Fruit fly (Drosophila melanogaster) whole organism, embryonic: Measurements from ENCODE around the gene PEK.

Experiments used
- Abd-B ChIP-seq: fragments of 200-800 bp; sonication (Bioruptor generic); optimal IDR thresholded peaks from 2 replicates; lab custom pipeline; 2018; ENCODE audit warnings: missing biosample characterization, mild to moderate bottlenecking, missing genetic modification characterization, moderate library complexity
- Adf1 ChIP-seq: fragments of 200-800 bp; sonication (Bioruptor generic); IDR thresholded peaks from 2 replicates; pipeline ENCODE4 v1.3.6; 2022; ENCODE audit warnings: missing biosample characterization, missing genetic modification characterization
- BtbVII ChIP-seq: fragments of 200-800 bp; sonication (Bioruptor generic); optimal IDR thresholded peaks from 3 replicates; lab custom pipeline; 2017; ENCODE audit warnings: missing biosample characterization, mild to moderate bottlenecking, missing genetic modification characterization
- C15 ChIP-seq: fragments of 200-800 bp; sonication (Bioruptor generic); IDR thresholded peaks from 3 replicates; pipeline ENCODE4 v1.3.6; 2022; ENCODE audit warnings: missing biosample characterization, missing genetic modification characterization
- CG10209 ChIP-seq: fragments of 200-800 bp; sonication (Bioruptor generic); optimal IDR thresholded peaks from 3 replicates; lab custom pipeline; 2017; ENCODE audit warnings: missing biosample characterization, mild to moderate bottlenecking, missing genetic modification characterization, missing genetic modification reagents
- CG10267 ChIP-seq: fragments of 200-800 bp; sonication (Bioruptor generic); optimal IDR thresholded peaks from 2 replicates; lab custom pipeline; 2018; ENCODE audit warnings: missing biosample characterization, mild to moderate bottlenecking, missing genetic modification characterization, moderate library complexity
- CG10462 ChIP-seq: fragments of 200-800 bp; sonication (Bioruptor generic); optimal IDR thresholded peaks from 2 replicates; lab custom pipeline; 2016; ENCODE audit warnings: missing biosample characterization, missing genetic modification characterization
- CG11093 ChIP-seq: fragments of 200-800 bp; sonication (Bioruptor generic); IDR thresholded peaks from 3 replicates; pipeline ENCODE4 v1.3.6; 2022; ENCODE audit warnings: missing biosample characterization, missing genetic modification characterization
- CG12104 ChIP-seq: fragments of 200-800 bp; sonication (Bioruptor generic); optimal IDR thresholded peaks from 3 replicates; lab custom pipeline; 2016; ENCODE audit warnings: missing biosample characterization, missing genetic modification characterization
- CG12299 ChIP-seq: fragments of 200-800 bp; sonication (Bioruptor generic); optimal IDR thresholded peaks from 2 replicates; lab custom pipeline; 2018; ENCODE audit warnings: missing biosample characterization, mild to moderate bottlenecking, missing genetic modification characterization
- CG1233 ChIP-seq: fragments of 200-800 bp; sonication (Bioruptor generic); optimal IDR thresholded peaks from 4 replicates; lab custom pipeline; 2018; ENCODE audit warnings: missing biosample characterization, mild to moderate bottlenecking, missing genetic modification characterization
- CG12942 ChIP-seq: fragments of 200-800 bp; sonication (Bioruptor generic); optimal IDR thresholded peaks from 3 replicates; lab custom pipeline; 2016; ENCODE audit warnings: missing biosample characterization, missing genetic modification characterization
- CG13424 ChIP-seq: fragments of 200-800 bp; sonication (Bioruptor generic); optimal IDR thresholded peaks from 2 replicates; lab custom pipeline; 2019; ENCODE audit warnings: missing biosample characterization, mild to moderate bottlenecking, missing genetic modification characterization, moderate library complexity
- CG15269 ChIP-seq: fragments of 200-800 bp; sonication (Bioruptor generic); optimal IDR thresholded peaks from 2 replicates; lab custom pipeline; 2018; ENCODE audit warnings: missing biosample characterization, mild to moderate bottlenecking, missing genetic modification characterization, moderate library complexity
- CG1647 ChIP-seq: fragments of 200-800 bp; sonication (Bioruptor generic); optimal IDR thresholded peaks from 3 replicates; lab custom pipeline; 2016; ENCODE audit warnings: missing biosample characterization, missing genetic modification characterization
- CG16815 ChIP-seq: fragments of 200-800 bp; sonication (Bioruptor generic); optimal IDR thresholded peaks from 3 replicates; lab custom pipeline; 2017; ENCODE audit warnings: missing biosample characterization, mild to moderate bottlenecking, missing genetic modification characterization
- CG17612 ChIP-seq: fragments of 200-800 bp; sonication (Bioruptor generic); IDR thresholded peaks from 2 replicates; pipeline ENCODE4 v1.3.6; 2022; ENCODE audit warnings: missing biosample characterization, missing genetic modification characterization
- CG18011 ChIP-seq: fragments of 200-800 bp; sonication (Bioruptor generic); optimal IDR thresholded peaks from 2 replicates; lab custom pipeline; 2017; ENCODE audit warnings: missing biosample characterization, missing genetic modification characterization, mild to moderate bottlenecking, moderate library complexity, missing genotype
- CG30020 ChIP-seq: fragments of 200-800 bp; optimal IDR thresholded peaks from 2 replicates; lab custom pipeline; 2019; ENCODE audit warnings: missing biosample characterization, mild to moderate bottlenecking, missing genetic modification characterization, moderate library complexity
- CG31224 ChIP-seq: fragments of 200-800 bp; sonication (Bioruptor generic); IDR thresholded peaks from 2 replicates; pipeline ENCODE4 v1.3.6; 2022; ENCODE audit warnings: missing biosample characterization, missing genetic modification characterization
- CG31388 ChIP-seq: fragments of 200-800 bp; sonication (Bioruptor generic); optimal IDR thresholded peaks from 2 replicates; lab custom pipeline; 2016; ENCODE audit warnings: missing biosample characterization, missing genetic modification characterization
- CG32532 ChIP-seq: fragments of 200-800 bp; sonication (Bioruptor generic); IDR thresholded peaks from 2 replicates; pipeline ENCODE4 v1.3.6; 2022; ENCODE audit warnings: missing biosample characterization, missing genetic modification characterization
- CG4617 ChIP-seq: fragments of 200-800 bp; sonication (Bioruptor generic); optimal IDR thresholded peaks from 3 replicates; lab custom pipeline; 2016; ENCODE audit warnings: missing biosample characterization, missing genetic modification characterization, borderline replicate concordance
- CG5180 ChIP-seq: fragments of 200-800 bp; sonication (Bioruptor generic); optimal IDR thresholded peaks from 3 replicates; lab custom pipeline; 2017; ENCODE audit warnings: missing biosample characterization, missing genetic modification characterization, mild to moderate bottlenecking, moderate library complexity, missing genetic modification reagents
- CG7271 ChIP-seq: fragments of 200-800 bp; sonication (Bioruptor generic); optimal IDR thresholded peaks from 2 replicates; lab custom pipeline; 2018; ENCODE audit warnings: missing biosample characterization, mild to moderate bottlenecking, missing genetic modification characterization, moderate library complexity
- CG9215 ChIP-seq: fragments of 200-800 bp; sonication (Bioruptor generic); IDR thresholded peaks from 2 replicates; pipeline ENCODE4 v1.3.6; 2022; ENCODE audit warnings: missing biosample characterization, missing genetic modification characterization
- CG9932 ChIP-seq: fragments of 200-800 bp; sonication (Bioruptor generic); IDR thresholded peaks from 2 replicates; pipeline ENCODE4 v1.3.6; 2022; ENCODE audit warnings: missing biosample characterization, missing genetic modification characterization
- E2f2 ChIP-seq: fragments of 200-800 bp; sonication (Bioruptor generic); IDR thresholded peaks from 2 replicates; pipeline ENCODE4 v1.3.6; 2022; ENCODE audit warnings: missing biosample characterization, missing genetic modification characterization
- MTF-1 ChIP-seq: fragments of 200-800 bp; sonication (Bioruptor generic); optimal IDR thresholded peaks from 2 replicates; lab custom pipeline; 2018; ENCODE audit warnings: missing biosample characterization, mild to moderate bottlenecking, missing genetic modification characterization, borderline replicate concordance
- Mad ChIP-seq: fragments of 200-800 bp; sonication (Bioruptor generic); optimal IDR thresholded peaks from 2 replicates; lab custom pipeline; 2016; ENCODE audit warnings: missing biosample characterization, missing genetic modification characterization
- NK7.1 ChIP-seq: fragments of 200-800 bp; sonication (Bioruptor generic); optimal IDR thresholded peaks from 3 replicates; lab custom pipeline; 2016; ENCODE audit warnings: missing biosample characterization, missing genetic modification characterization
- Nf-YA ChIP-seq: fragments of 200-800 bp; sonication (Bioruptor generic); IDR thresholded peaks from 2 replicates; pipeline ENCODE4 v1.3.6; 2022; ENCODE audit warnings: missing biosample characterization, missing genetic modification characterization
- Nf-YB ChIP-seq: fragments of 200-800 bp; sonication (Bioruptor generic); optimal IDR thresholded peaks from 3 replicates; lab custom pipeline; 2019; ENCODE audit warnings: missing biosample characterization, mild to moderate bottlenecking, missing genetic modification characterization, moderate library complexity
- amos ChIP-seq: fragments of 200-800 bp; sonication (Bioruptor generic); IDR thresholded peaks from 2 replicates; pipeline ENCODE4 v1.3.6; 2022; ENCODE audit warnings: missing biosample characterization, missing genetic modification characterization; ENCODE audit not compliant: partially characterized antibody
- ash1 ChIP-seq: fragments of 200-800 bp; sonication (Bioruptor generic); optimal IDR thresholded peaks from 2 replicates; lab custom pipeline; 2018; ENCODE audit warnings: missing biosample characterization, mild to moderate bottlenecking, missing genetic modification characterization
- bigmax ChIP-seq: fragments of 200-800 bp; sonication (Bioruptor generic); optimal IDR thresholded peaks from 2 replicates; lab custom pipeline; 2018; ENCODE audit warnings: missing biosample characterization, mild to moderate bottlenecking, missing genetic modification characterization
- chinmo ChIP-seq: fragments of 200-800 bp; sonication (Bioruptor generic); IDR thresholded peaks from 4 replicates; pipeline ENCODE4 v1.3.6; 2022; ENCODE audit warnings: missing biosample characterization, missing genetic modification characterization; ENCODE audit not compliant: partially characterized antibody
- crp ChIP-seq, 2 experiments: fragments of 200-800 bp; sonication (Bioruptor generic); optimal IDR thresholded peaks; 2 replicates in 1 of 2; 3 replicates in 1 of 2; lab custom pipeline; 2017; ENCODE audit warnings: missing biosample characterization in 2 of 2, missing genetic modification characterization in 2 of 2, mild to moderate bottlenecking in 1 of 2, moderate library complexity in 1 of 2
- fd64A ChIP-seq: fragments of 200-800 bp; sonication (Bioruptor generic); optimal IDR thresholded peaks from 3 replicates; lab custom pipeline; 2018; ENCODE audit warnings: missing biosample characterization, mild to moderate bottlenecking, missing genetic modification characterization
- insv ChIP-seq, 2 experiments: fragments of 200-800 bp; sonication (Bioruptor generic); optimal IDR thresholded peaks; 3 replicates each; lab custom pipeline; 2016 to 2018; ENCODE audit warnings: missing biosample characterization in 2 of 2, missing genetic modification characterization in 2 of 2
- knrl ChIP-seq: fragments of 200-800 bp; sonication (Bioruptor generic); IDR thresholded peaks from 3 replicates; pipeline ENCODE4 v1.3.6; 2022; ENCODE audit warnings: missing biosample characterization, missing genetic modification characterization; ENCODE audit not compliant: partially characterized antibody
- lbe ChIP-seq: fragments of 200-800 bp; sonication (Bioruptor generic); optimal IDR thresholded peaks from 2 replicates; lab custom pipeline; 2016; ENCODE audit warnings: missing biosample characterization, mild to moderate bottlenecking, missing genetic modification characterization
- oc ChIP-seq: fragments of 200-800 bp; sonication (Bioruptor generic); optimal IDR thresholded peaks from 2 replicates; lab custom pipeline; 2018; ENCODE audit warnings: missing biosample characterization, mild to moderate bottlenecking, missing genetic modification characterization, moderate library complexity
- phol ChIP-seq: fragments of 200-800 bp; sonication (Bioruptor generic); optimal IDR thresholded peaks from 3 replicates; lab custom pipeline; 2018; ENCODE audit warnings: missing biosample characterization, mild to moderate bottlenecking, missing genetic modification characterization, moderate library complexity
- rib ChIP-seq: fragments of 200-800 bp; sonication (Bioruptor generic); IDR thresholded peaks from 2 replicates; pipeline ENCODE4 v1.3.6; 2022; ENCODE audit warnings: missing biosample characterization, missing genetic modification characterization
- sim ChIP-seq: fragments of 200-800 bp; sonication (Bioruptor generic); IDR thresholded peaks from 2 replicates; pipeline ENCODE4 v1.3.6; 2022; ENCODE audit warnings: missing biosample characterization, missing genetic modification characterization
- sisA ChIP-seq: fragments of 200-800 bp; sonication (Bioruptor generic); IDR thresholded peaks from 2 replicates; pipeline ENCODE4 v1.3.6; 2022; ENCODE audit warnings: missing biosample characterization, missing genetic modification characterization
- stc ChIP-seq: fragments of 200-800 bp; sonication (Bioruptor generic); IDR thresholded peaks from 2 replicates; pipeline ENCODE4 v1.3.6; 2022; ENCODE audit warnings: missing biosample characterization, missing genetic modification characterization
- trem ChIP-seq: fragments of 200-800 bp; optimal IDR thresholded peaks from 3 replicates; lab custom pipeline; 2019; ENCODE audit warnings: missing biosample characterization, mild to moderate bottlenecking, missing genetic modification characterization, moderate library complexity

The PEK gene

dm6 chr3R:5485295-5485718 lies 20.8 kb upstream of the PEK start, which contains the start of gene CG31550:
Gene CG31550, plus strand, starts transcription at chr3R:5485543.
- TF ChIP-seq CG5180 (GFP tag; lab: Kevin White, UChicago) (no peak), CG18011 (GFP tag; lab: Kevin White, UChicago) (no peak), CG12299 (tag; lab: Kevin White, UChicago) (no peak), Nf-YB (GFP tag; lab: Kevin White, UChicago) (peak; percentile 42), NK7.1 (GFP tag; lab: Kevin White, UChicago) (no peak), MTF-1 (GFP tag; lab: Kevin White, UChicago) (no peak), fd64A (GFP tag; lab: Kevin White, UChicago) (no peak), phol (tag; lab: Kevin White, UChicago) (peak; percentile 81), BtbVII (GFP tag; lab: Kevin White, UChicago) (peak; percentile 29), oc (peak; percentile 25), crp (GFP tag; optimal IDR thresholded peaks at IDR 0.05; lab: Kevin White, UChicago) (no peak), chinmo (GFP tag; lab: Robert Waterston, UW) (no peak), sisA (GFP tag; lab: Robert Waterston, UW) (peak; percentile 74), CG9215 (peak; percentile 54; the same call in 1 of the 2 replicates), CG1233 (GFP tag; lab: Kevin White, UChicago) (peak; percentile 58), CG31224 (peak; percentile 71), CG4617 (GFP tag; lab: Kevin White, UChicago) (peak; percentile 75), CG32532 (GFP tag; lab: Robert Waterston, UW) (peak; percentile 86), CG12942 (GFP tag; lab: Kevin White, UChicago) (peak; percentile 59), CG10462 (GFP tag; lab: Kevin White, UChicago) (peak; percentile 39), ash1 (GFP tag; lab: Kevin White, UChicago) (no peak), CG15269 (peak; percentile 76), trem (tag; lab: Kevin White, UChicago) (peak; percentile 60), CG17612 (GFP tag; lab: Robert Waterston, UW) (0 out of 2 replicates have a peak, but pooled peaks have one; percentile 9), CG30020 (tag; lab: Kevin White, UChicago) (peak; percentile 62), lbe (peak; percentile 23), sim (GFP tag; lab: Robert Waterston, UW) (no peak), Mad (GFP tag; lab: Kevin White, UChicago) (peak; percentile 6), Nf-YA (GFP tag; lab: Robert Waterston, UW) (0 out of 2 replicates have a peak, but pooled peaks have one; percentile 8), insv (GFP tag; optimal IDR thresholded peaks at IDR 0.05; lab: Kevin White, UChicago) (peak in 1 of 2 experiments; percentile 16), Abd-B (GFP tag; lab: Kevin White, UChicago) (peak; percentile 74), CG1647 (GFP tag; lab: Kevin White, UChicago) (peak; percentile 45), CG10209 (GFP tag; lab: Kevin White, UChicago) (peak; percentile 60), rib (GFP tag; lab: Robert Waterston, UW) (no peak), E2f2 (GFP tag; lab: Robert Waterston, UW) (peak; percentile 40; the same call in 1 of the 2 replicates), CG7271 (tag; lab: Kevin White, UChicago) (peak; percentile 38), bigmax (GFP tag; lab: Kevin White, UChicago) (no peak), CG12104 (peak; percentile 62), C15 (GFP tag; lab: Robert Waterston, UW) (no peak), knrl (GFP tag; lab: Robert Waterston, UW) (no peak), amos (0 out of 2 replicates have a peak, but pooled peaks have one; percentile 11), stc (no peak; the same call in 1 of the 2 replicates), CG13424 (tag; lab: Kevin White, UChicago) (peak; percentile 77), CG9932 (peak; percentile 90), Adf1 (GFP tag; lab: Robert Waterston, UW) (no peak), CG31388 (GFP tag; lab: Kevin White, UChicago) (peak; percentile 52), CG11093 (GFP tag; lab: Robert Waterston, UW) (peak; percentile 62; the same call in 2 of the 3 replicates), CG16815 (GFP tag; lab: Kevin White, UChicago) (peak; percentile 46), CG10267 (tag; lab: Kevin White, UChicago) (peak; percentile 92)
